Worm (Caenorhabditis elegans) whole organism, L3 larva: Measurements from ENCODE around the gene F21G4.1.

Experiments
- nhr-237 ChIP-seq: fragments of 150-350 bp; optimal IDR thresholded peaks from 2 replicates; lab custom pipeline; 2014; ENCODE audit warnings: missing biosample characterization, missing genetic modification characterization
- snpc-4 ChIP-seq: fragments of 150-350 bp; optimal IDR thresholded peaks from 2 replicates; lab custom pipeline; 2014; ENCODE audit warnings: missing biosample characterization, missing genetic modification characterization
- tbx-2 ChIP-seq: sonication (generic microtip); optimal IDR thresholded peaks from 2 replicates; lab custom pipeline; 2016; ENCODE audit warnings: mild to moderate bottlenecking, missing genetic modification characterization, missing compliant biosample characterization

ce11 chrX:9846975-9847374 lies 45.2 kb downstream of the F21G4.1 start, which contains the start of gene vab-15:
- TF ChIP-seq nhr-237 (tag; lab: Kevin White, UChicago) (no peak), tbx-2 (tag; lab: Kevin White, UChicago) (no peak), snpc-4 (tag; lab: Kevin White, UChicago) (no peak)
